Fruit fly (Drosophila melanogaster) whole organism, embryonic: ENCODE data around the gene CG33795.

ENCODE experiments used
- ATbp ChIP-seq: fragments of 200-800 bp; sonication (Bioruptor generic); optimal IDR thresholded peaks from 2 replicates; lab custom pipeline; 2017; ENCODE audit warnings: missing biosample characterization, mild to moderate bottlenecking, missing genetic modification characterization, missing genetic modification reagents
- Adf1 ChIP-seq: fragments of 200-800 bp; sonication (Bioruptor generic); IDR thresholded peaks from 2 replicates; pipeline ENCODE4 v1.3.6; 2022; ENCODE audit warnings: missing biosample characterization, missing genetic modification characterization
- Asciz ChIP-seq: fragments of 200-800 bp; sonication (Bioruptor generic); optimal IDR thresholded peaks from 2 replicates; lab custom pipeline; 2017; ENCODE audit warnings: missing biosample characterization, mild to moderate bottlenecking, missing genetic modification characterization, missing genetic modification reagents
- CG10979 ChIP-seq: fragments of 200-800 bp; sonication (Bioruptor generic); optimal IDR thresholded peaks from 2 replicates; lab custom pipeline; 2018; ENCODE audit warnings: missing biosample characterization, mild to moderate bottlenecking, missing genetic modification characterization, moderate library complexity
- CG11093 ChIP-seq: fragments of 200-800 bp; sonication (Bioruptor generic); IDR thresholded peaks from 3 replicates; pipeline ENCODE4 v1.3.6; 2022; ENCODE audit warnings: missing biosample characterization, missing genetic modification characterization
- CG13296 ChIP-seq: fragments of 200-800 bp; sonication (Bioruptor generic); optimal IDR thresholded peaks from 3 replicates; lab custom pipeline; 2018; ENCODE audit warnings: missing biosample characterization, mild to moderate bottlenecking, missing genetic modification characterization
- CG13424 ChIP-seq: fragments of 200-800 bp; sonication (Bioruptor generic); optimal IDR thresholded peaks from 2 replicates; lab custom pipeline; 2019; ENCODE audit warnings: missing biosample characterization, mild to moderate bottlenecking, missing genetic modification characterization, moderate library complexity
- CG13775 ChIP-seq: fragments of 200-800 bp; sonication (Bioruptor generic); optimal IDR thresholded peaks from 3 replicates; lab custom pipeline; 2017; ENCODE audit warnings: missing biosample characterization, mild to moderate bottlenecking, missing genetic modification characterization
- CG15514 ChIP-seq: fragments of 200-800 bp; sonication (Bioruptor generic); optimal IDR thresholded peaks from 3 replicates; lab custom pipeline; 2017; ENCODE audit warnings: missing biosample characterization, missing genetic modification characterization, mild to moderate bottlenecking, moderate library complexity, missing genetic modification reagents
- CG1602 ChIP-seq: fragments of 200-800 bp; sonication (Bioruptor generic); optimal IDR thresholded peaks from 3 replicates; lab custom pipeline; 2016; ENCODE audit warnings: missing biosample characterization, missing genetic modification characterization
- CG16863 ChIP-seq: fragments of 200-800 bp; sonication (Bioruptor generic); optimal IDR thresholded peaks from 3 replicates; lab custom pipeline; 2016; ENCODE audit warnings: missing biosample characterization, missing genetic modification characterization
- CG17186 ChIP-seq: fragments of 200-800 bp; sonication (Bioruptor generic); optimal IDR thresholded peaks from 3 replicates; lab custom pipeline; 2017; ENCODE audit warnings: missing biosample characterization, missing genetic modification reagents, missing genetic modification characterization
- CG17829 ChIP-seq: fragments of 200-800 bp; optimal IDR thresholded peaks from 2 replicates; lab custom pipeline; 2019; ENCODE audit warnings: missing biosample characterization, mild to moderate bottlenecking, missing genetic modification characterization, moderate library complexity
- CG17912 ChIP-seq: fragments of 200-800 bp; sonication (Bioruptor generic); optimal IDR thresholded peaks from 2 replicates; lab custom pipeline; 2018; ENCODE audit warnings: missing biosample characterization, mild to moderate bottlenecking, missing genetic modification characterization
- CG2712 ChIP-seq: fragments of 200-800 bp; optimal IDR thresholded peaks from 3 replicates; lab custom pipeline; 2019; ENCODE audit warnings: missing biosample characterization, mild to moderate bottlenecking, missing genetic modification characterization, moderate library complexity
- CG2889 ChIP-seq: fragments of 200-800 bp; sonication (Bioruptor generic); IDR thresholded peaks from 3 replicates; pipeline ENCODE4 v1.3.6; 2022; ENCODE audit warnings: missing biosample characterization, missing genetic modification characterization
- CG30020 ChIP-seq: fragments of 200-800 bp; optimal IDR thresholded peaks from 2 replicates; lab custom pipeline; 2019; ENCODE audit warnings: missing biosample characterization, mild to moderate bottlenecking, missing genetic modification characterization, moderate library complexity
- CG30431 ChIP-seq: fragments of 200-800 bp; sonication (Bioruptor generic); optimal IDR thresholded peaks from 2 replicates; lab custom pipeline; 2017; ENCODE audit warnings: missing biosample characterization, missing genetic modification characterization
- CG31441 ChIP-seq: fragments of 200-800 bp; sonication (Bioruptor generic); IDR thresholded peaks from 2 replicates; pipeline ENCODE4 v1.3.6; 2022; ENCODE audit warnings: missing biosample characterization, missing genetic modification characterization
- CG32772 ChIP-seq: fragments of 200-800 bp; sonication (Bioruptor generic); IDR thresholded peaks from 2 replicates; pipeline ENCODE4 v1.3.6; 2022; ENCODE audit warnings: missing biosample characterization, missing genetic modification characterization
- CG43689 ChIP-seq: fragments of 200-800 bp; sonication (Bioruptor generic); IDR thresholded peaks from 2 replicates; pipeline ENCODE4 v1.3.6; 2022; ENCODE audit warnings: missing biosample characterization, missing genetic modification characterization
- CG6254 ChIP-seq: fragments of 200-800 bp; sonication (Bioruptor generic); optimal IDR thresholded peaks from 3 replicates; lab custom pipeline; 2017; ENCODE audit warnings: mild to moderate bottlenecking, missing biosample characterization, missing genetic modification reagents, missing genetic modification characterization
- CoRest ChIP-seq: fragments of 200-800 bp; sonication (Bioruptor generic); optimal IDR thresholded peaks from 3 replicates; lab custom pipeline; 2018; ENCODE audit warnings: missing biosample characterization, mild to moderate bottlenecking, missing genetic modification characterization, moderate library complexity
- CrebB ChIP-seq: fragments of 200-800 bp; sonication (Bioruptor generic); optimal IDR thresholded peaks from 3 replicates; lab custom pipeline; 2018; ENCODE audit warnings: missing biosample characterization, mild to moderate bottlenecking, missing genetic modification characterization
- Deaf1 ChIP-seq: fragments of 200-800 bp; optimal IDR thresholded peaks from 3 replicates; lab custom pipeline; 2019; ENCODE audit warnings: missing biosample characterization, mild to moderate bottlenecking, missing genetic modification characterization, moderate library complexity
- Dp ChIP-seq: fragments of 200-800 bp; sonication (Bioruptor generic); optimal IDR thresholded peaks from 2 replicates; lab custom pipeline; 2018; ENCODE audit warnings: missing biosample characterization, mild to moderate bottlenecking, missing genetic modification characterization, moderate library complexity
- HLHmδ ChIP-seq: fragments of 200-800 bp; sonication (Bioruptor generic); optimal IDR thresholded peaks from 2 replicates; lab custom pipeline; 2018; ENCODE audit warnings: missing biosample characterization, mild to moderate bottlenecking, missing genetic modification characterization, moderate library complexity
- Lim3 ChIP-seq: fragments of 200-800 bp; sonication (Bioruptor generic); IDR thresholded peaks from 2 replicates; pipeline ENCODE4 v1.3.6; 2022; ENCODE audit warnings: missing biosample characterization, missing genetic modification characterization
- Lpt ChIP-seq: fragments of >200 bp; optimal IDR thresholded peaks from 2 replicates; lab custom pipeline; 2018; ENCODE audit warnings: missing biosample characterization, missing genetic modification characterization
- ab ChIP-seq: fragments of 200-800 bp; sonication (Bioruptor generic); optimal IDR thresholded peaks from 2 replicates; lab custom pipeline; 2016; ENCODE audit warnings: missing biosample characterization, missing genetic modification characterization
- chif ChIP-seq, 2 experiments: fragments of 200-800 bp; sonication (Bioruptor generic); optimal IDR thresholded peaks; 3 replicates each; lab custom pipeline; 2016; ENCODE audit warnings: missing biosample characterization in 2 of 2, missing genetic modification characterization in 2 of 2
- crp ChIP-seq, 2 experiments: fragments of 200-800 bp; sonication (Bioruptor generic); optimal IDR thresholded peaks; 2 replicates in 1 of 2; 3 replicates in 1 of 2; lab custom pipeline; 2017; ENCODE audit warnings: missing biosample characterization in 2 of 2, missing genetic modification characterization in 2 of 2, mild to moderate bottlenecking in 1 of 2, moderate library complexity in 1 of 2
- cwo ChIP-seq: fragments of 200-800 bp; sonication (Bioruptor generic); optimal IDR thresholded peaks from 3 replicates; lab custom pipeline; 2017; ENCODE audit warnings: missing biosample characterization, missing genetic modification characterization, mild to moderate bottlenecking, moderate library complexity, missing genetic modification reagents
- da ChIP-seq: fragments of 200-800 bp; sonication (Bioruptor generic); optimal IDR thresholded peaks from 2 replicates; lab custom pipeline; 2016; ENCODE audit warnings: missing biosample characterization, missing genetic modification characterization
- ems ChIP-seq: fragments of 200-800 bp; sonication (Bioruptor generic); optimal IDR thresholded peaks from 3 replicates; lab custom pipeline; 2016; ENCODE audit warnings: missing biosample characterization, missing genetic modification characterization
- eve ChIP-seq, 2 experiments: fragments of >200 bp; optimal IDR thresholded peaks; 2 replicates each; lab custom pipeline; 2017; ENCODE audit warnings: missing biosample characterization in 2 of 2, missing genetic modification characterization in 2 of 2
- fru ChIP-seq: fragments of >200 bp; optimal IDR thresholded peaks from 2 replicates; lab custom pipeline; 2017
- ftz-f1 ChIP-seq: fragments of 200-800 bp; sonication (Bioruptor generic); optimal IDR thresholded peaks from 2 replicates; lab custom pipeline; 2016; ENCODE audit warnings: missing biosample characterization, missing genetic modification characterization
- gcm ChIP-seq: fragments of 200-800 bp; sonication (Bioruptor generic); optimal IDR thresholded peaks from 2 replicates; lab custom pipeline; 2019; ENCODE audit warnings: missing biosample characterization, mild to moderate bottlenecking, missing genetic modification characterization, moderate library complexity
- grau ChIP-seq: fragments of 200-800 bp; optimal IDR thresholded peaks from 3 replicates; lab custom pipeline; 2019; ENCODE audit warnings: missing biosample characterization, mild to moderate bottlenecking, missing genetic modification characterization, moderate library complexity
- gsb ChIP-seq: fragments of 200-800 bp; sonication (Bioruptor generic); IDR thresholded peaks from 2 replicates; pipeline ENCODE4 v1.3.6; 2022; ENCODE audit warnings: missing biosample characterization, missing genetic modification characterization
- inv ChIP-seq: fragments of 200-800 bp; sonication (Bioruptor generic); IDR thresholded peaks from 2 replicates; pipeline ENCODE4 v1.3.6; 2022; ENCODE audit warnings: missing biosample characterization, missing genetic modification characterization; ENCODE audit not compliant: partially characterized antibody
- jumu ChIP-seq: fragments of 200-800 bp; sonication (Bioruptor generic); optimal IDR thresholded peaks from 3 replicates; lab custom pipeline; 2016; ENCODE audit warnings: missing biosample characterization, missing genetic modification characterization
- p53 ChIP-seq: fragments of 200-800 bp; sonication (Bioruptor generic); optimal IDR thresholded peaks from 2 replicates; lab custom pipeline; 2016; ENCODE audit warnings: missing biosample characterization, missing genetic modification characterization
- sens-2 ChIP-seq: fragments of 200-800 bp; sonication (Bioruptor generic); IDR thresholded peaks from 2 replicates; pipeline ENCODE4 v1.3.6; 2022; ENCODE audit warnings: missing biosample characterization, missing genetic modification characterization
- tna ChIP-seq: fragments of 200-800 bp; sonication (Bioruptor generic); IDR thresholded peaks from 2 replicates; pipeline ENCODE4 v1.3.6; 2022; ENCODE audit warnings: missing biosample characterization, missing genetic modification characterization; ENCODE audit not compliant: partially characterized antibody
- trem ChIP-seq: fragments of 200-800 bp; optimal IDR thresholded peaks from 3 replicates; lab custom pipeline; 2019; ENCODE audit warnings: missing biosample characterization, mild to moderate bottlenecking, missing genetic modification characterization, moderate library complexity
- zen2 ChIP-seq: fragments of 200-800 bp; sonication (Bioruptor generic); IDR thresholded peaks from 3 replicates; pipeline ENCODE4 v1.3.6; 2022; ENCODE audit warnings: missing biosample characterization, missing genetic modification characterization; ENCODE audit not compliant: partially characterized antibody
- zfh2 ChIP-seq: fragments of 200-800 bp; sonication (Bioruptor generic); optimal IDR thresholded peaks from 2 replicates; lab custom pipeline; 2016; ENCODE audit warnings: missing biosample characterization, missing genetic modification characterization

CG33795 gene

dm6 chr3L:16161847-16162556, 9.2 kb downstream of the CG33795 start (continued):
- TF ChIP-seq CoRest (tag; lab: Kevin White, UChicago) (peak; percentile 86), CG16863 (GFP tag; lab: Kevin White, UChicago) (peak; percentile 62), CG30431 (GFP tag; lab: Kevin White, UChicago) (peak; percentile 34), p53 (GFP tag; lab: Kevin White, UChicago) (no peak), ab (peak; percentile 22), HLHmδ (GFP tag; lab: Kevin White, UChicago) (no peak), cwo (peak; percentile 86), CG6254 (GFP tag; lab: Kevin White, UChicago) (peak; percentile 66), CG30020 (tag; lab: Kevin White, UChicago) (no peak), CG32772 (peak; percentile 57; the same call in 1 of the 2 replicates), Deaf1 (tag; lab: Kevin White, UChicago) (peak; percentile 37), CG13296 (GFP tag; lab: Kevin White, UChicago) (peak; percentile 75), gsb (GFP tag; lab: Robert Waterston, UW) (peak; percentile 39; the same call in 1 of the 2 replicates), chif (GFP tag; optimal IDR thresholded peaks at IDR 0.05; lab: Kevin White, UChicago) (peak; percentile 48 to 55), sens-2 (GFP tag; lab: Robert Waterston, UW) (peak; percentile 44; the same call in 1 of the 2 replicates), crp (GFP tag; optimal IDR thresholded peaks at IDR 0.05; lab: Kevin White, UChicago) (peak in 1 of 2 experiments; percentile 16), Lpt (GFP tag; lab: Kevin White, UChicago) (no peak), CG11093 (no peak), CG15514 (GFP tag; lab: Kevin White, UChicago) (peak; percentile 61), CG31441 (peak; percentile 77), CG43689 (no peak), CG17186 (GFP tag; lab: Kevin White, UChicago) (no peak), CrebB (tag; lab: Kevin White, UChicago) (peak; percentile 23), CG17829 (tag; lab: Kevin White, UChicago) (peak; percentile 58), CG13424 (peak; percentile 85), zen2 (no peak), trem (tag; lab: Kevin White, UChicago) (peak; percentile 19), eve (GFP tag; optimal IDR thresholded peaks at IDR 0.05; lab: Kevin White, UChicago) (peak in 1 of 2 experiments; percentile 92), Asciz (GFP tag; lab: Kevin White, UChicago) (peak; percentile 55), ftz-f1 (no peak), gcm (peak; percentile 67), CG10979 (tag; lab: Kevin White, UChicago) (peak; percentile 71), Lim3 (GFP tag; lab: Robert Waterston, UW) (no peak), jumu (peak; percentile 44), CG17912 (GFP tag; lab: Kevin White, UChicago) (no peak), inv (GFP tag; lab: Robert Waterston, UW) (no peak), tna (GFP tag; lab: Robert Waterston, UW) (no peak), fru (lab: Kevin White, UChicago) (no peak), Adf1 (GFP tag; lab: Robert Waterston, UW) (peak; percentile 52; the same call in 1 of the 2 replicates), zfh2 (GFP tag; lab: Kevin White, UChicago) (peak; percentile 77), CG13775 (GFP tag; lab: Kevin White, UChicago) (peak; percentile 47), CG2712 (tag; lab: Kevin White, UChicago) (peak; percentile 77), ATbp (GFP tag; lab: Kevin White, UChicago) (peak; percentile 42), ems (GFP tag; lab: Kevin White, UChicago) (no peak), CG2889 (GFP tag; lab: Robert Waterston, UW) (no peak), Dp (GFP tag; lab: Kevin White, UChicago) (no peak), da (GFP tag; lab: Kevin White, UChicago) (no peak), grau (tag; lab: Kevin White, UChicago) (peak; percentile 82), CG1602 (GFP tag; lab: Kevin White, UChicago) (peak; percentile 45)
